Fruit fly (Drosophila melanogaster) whole organism, pupa: ENCODE results near the gene BORCS5.

ENCODE experiments used
- CG10348 ChIP-seq: fragments of 200-800 bp; sonication (Bioruptor generic); IDR thresholded peaks from 2 replicates; pipeline ENCODE4 v1.3.6; 2022; ENCODE audit warnings: missing biosample characterization, missing genetic modification characterization
- CG12605 ChIP-seq: fragments of 200-800 bp; sonication (Bioruptor generic); IDR thresholded peaks from 2 replicates; pipeline ENCODE4 v1.3.6; 2022; ENCODE audit warnings: missing biosample characterization, missing genetic modification characterization
- CG13204 ChIP-seq: fragments of 200-800 bp; sonication (Bioruptor generic); optimal IDR thresholded peaks from 2 replicates; lab custom pipeline; 2018; ENCODE audit warnings: missing biosample characterization, mild to moderate bottlenecking, missing genetic modification characterization, moderate library complexity
- CG14655 ChIP-seq: fragments of 200-800 bp; sonication (Bioruptor generic); optimal IDR thresholded peaks from 3 replicates; lab custom pipeline; 2017; ENCODE audit warnings: mild to moderate bottlenecking, missing biosample characterization, missing genetic modification reagents, missing genetic modification characterization
- CG15710 ChIP-seq: fragments of 200-800 bp; sonication (Bioruptor generic); optimal IDR thresholded peaks from 2 replicates; lab custom pipeline; 2018; ENCODE audit warnings: missing biosample characterization, mild to moderate bottlenecking, missing genetic modification characterization, moderate library complexity
- CG17806 ChIP-seq: fragments of 200-800 bp; sonication (Bioruptor generic); optimal IDR thresholded peaks from 2 replicates; lab custom pipeline; 2018; ENCODE audit warnings: missing biosample characterization, mild to moderate bottlenecking, missing genetic modification characterization, moderate library complexity
- CG32121 ChIP-seq: fragments of 200-800 bp; sonication (Bioruptor generic); IDR thresholded peaks from 2 replicates; pipeline ENCODE4 v1.3.6; 2022; ENCODE audit warnings: missing biosample characterization, missing genetic modification characterization
- CG34367 ChIP-seq: fragments of 200-800 bp; sonication (Bioruptor generic); optimal IDR thresholded peaks from 2 replicates; lab custom pipeline; 2018; ENCODE audit warnings: missing biosample characterization, mild to moderate bottlenecking, missing genetic modification characterization
- CG4496 ChIP-seq: fragments of 200-800 bp; sonication (Bioruptor generic); IDR thresholded peaks from 3 replicates; pipeline ENCODE4 v1.3.6; 2022; ENCODE audit warnings: missing biosample characterization, missing genetic modification characterization
- CG8159 ChIP-seq: fragments of 200-800 bp; sonication (Bioruptor generic); optimal IDR thresholded peaks from 3 replicates; lab custom pipeline; 2018; ENCODE audit warnings: missing biosample characterization, mild to moderate bottlenecking, missing genetic modification characterization, moderate library complexity
- CG8301 ChIP-seq: fragments of 200-800 bp; sonication (Bioruptor generic); optimal IDR thresholded peaks from 2 replicates; lab custom pipeline; 2018; ENCODE audit warnings: missing biosample characterization, mild to moderate bottlenecking, missing genetic modification characterization
- CG9948 ChIP-seq: fragments of 200-800 bp; sonication (Bioruptor generic); optimal IDR thresholded peaks from 2 replicates; lab custom pipeline; 2018; ENCODE audit warnings: missing biosample characterization, mild to moderate bottlenecking, missing genetic modification characterization, moderate library complexity
- D1 ChIP-seq: fragments of 200-800 bp; sonication (Bioruptor generic); optimal IDR thresholded peaks from 2 replicates; lab custom pipeline; 2018; ENCODE audit warnings: missing biosample characterization, mild to moderate bottlenecking, missing genetic modification characterization, moderate library complexity
- EcR ChIP-seq: fragments of 200-800 bp; sonication (Bioruptor generic); optimal IDR thresholded peaks from 3 replicates; lab custom pipeline; 2019; ENCODE audit warnings: missing biosample characterization, missing genetic modification characterization, mild to moderate bottlenecking, moderate library complexity, missing genetic modification reagents
- Ets98B ChIP-seq: fragments of 200-800 bp; sonication (Bioruptor generic); IDR thresholded peaks from 2 replicates; pipeline ENCODE4 v1.3.6; 2022; ENCODE audit warnings: missing biosample characterization, missing genetic modification characterization
- Pif1A ChIP-seq: fragments of 200-800 bp; sonication (Bioruptor generic); optimal IDR thresholded peaks from 3 replicates; lab custom pipeline; 2016; ENCODE audit warnings: missing biosample characterization, missing genetic modification characterization
- Pif1B ChIP-seq: fragments of 200-800 bp; sonication (Bioruptor generic); optimal IDR thresholded peaks from 3 replicates; lab custom pipeline; 2016; ENCODE audit warnings: missing biosample characterization, missing genetic modification characterization
- Snoo ChIP-seq: fragments of 200-800 bp; sonication (Bioruptor generic); optimal IDR thresholded peaks from 3 replicates; lab custom pipeline; 2017; ENCODE audit warnings: missing biosample characterization, mild to moderate bottlenecking, missing genetic modification characterization, inconsistent platforms
- fd96Ca ChIP-seq: fragments of 200-800 bp; sonication (Bioruptor generic); IDR thresholded peaks from 3 replicates; pipeline ENCODE4 v1.3.6; 2022; ENCODE audit warnings: missing biosample characterization, missing genetic modification characterization
- gl ChIP-seq: fragments of 200-800 bp; sonication (Bioruptor generic); optimal IDR thresholded peaks from 2 replicates; lab custom pipeline; 2018; ENCODE audit warnings: missing biosample characterization, mild to moderate bottlenecking, missing genetic modification characterization
- rn ChIP-seq: fragments of 200-800 bp; sonication (Bioruptor generic); IDR thresholded peaks from 2 replicates; pipeline ENCODE4 v1.3.6; 2022; ENCODE audit warnings: missing biosample characterization, missing genetic modification characterization

BORCS5 gene

dm6 chrX:11856867-11857266 is 15.7 kb downstream of the BORCS5 start:
- TF ChIP-seq CG8301 (tag; lab: Kevin White, UChicago), result peak; percentile 10
- 0 out of 2 replicates have a peak, but pooled peaks have one; percentile 24 for TF ChIP-seq CG12605
- TF ChIP-seq rn (GFP tag; lab: Robert Waterston, UW), result no peak

dm6 chrX:11855950-11856349 is 16.6 kb downstream of the BORCS5 start:
- TF ChIP-seq gl (tag; lab: Kevin White, UChicago), result no peak
- no peak for TF ChIP-seq CG8159 (tag; lab: Kevin White, UChicago)
- TF ChIP-seq CG8301 (tag; lab: Kevin White, UChicago), result no peak
- TF ChIP-seq CG17806 (tag; lab: Kevin White, UChicago), result no peak
- no peak for TF ChIP-seq Snoo (tag; lab: Kevin White, UChicago)
- TF ChIP-seq CG34367 (tag; lab: Kevin White, UChicago), result no peak
- no peak for TF ChIP-seq D1 (tag; lab: Kevin White, UChicago)
- no peak for TF ChIP-seq CG12605
- TF ChIP-seq CG13204 (GFP tag; lab: Kevin White, UChicago), result no peak
- no peak for TF ChIP-seq CG9948 (tag; lab: Kevin White, UChicago)
- no peak for TF ChIP-seq CG15710 (tag; lab: Kevin White, UChicago)
- no peak for TF ChIP-seq EcR (GFP tag; lab: Kevin White, UChicago)
- no peak for TF ChIP-seq CG4496 (GFP tag; lab: Robert Waterston, UW)
- TF ChIP-seq Pif1B (GFP tag; lab: Kevin White, UChicago), result no peak
- TF ChIP-seq, all 21 proteins: peak for 0

dm6 chrX:11854758-11855465 is 17.7 kb downstream of the BORCS5 start, which contains the start of the genes CG10347 and ATP7:
Gene CG10347 (minus strand): TSS chrX:11854931.
Gene ATP7 (plus strand): TSS chrX:11855022.
- TF ChIP-seq Pif1A, result peak; percentile 27
- TF ChIP-seq Snoo (tag; lab: Kevin White, UChicago), result peak; percentile 2
- 0 out of 2 replicates have a peak, but pooled peaks have one; percentile 7 for TF ChIP-seq CG32121
- TF ChIP-seq Ets98B, result no peak

- no peak for TF ChIP-seq CG34367 (tag; lab: Kevin White, UChicago)
- peak; percentile 18; the same call in 1 of the 3 replicates for TF ChIP-seq fd96Ca (GFP tag; lab: Robert Waterston, UW)
- no peak for TF ChIP-seq EcR (GFP tag; lab: Kevin White, UChicago)
- no peak for TF ChIP-seq CG8301 (tag; lab: Kevin White, UChicago)
- no peak for TF ChIP-seq CG9948 (tag; lab: Kevin White, UChicago)
- TF ChIP-seq CG13204 (GFP tag; lab: Kevin White, UChicago), result no peak
- no peak for TF ChIP-seq CG10348 (GFP tag; lab: Robert Waterston, UW)
- no peak for TF ChIP-seq CG12605
- TF ChIP-seq D1 (tag; lab: Kevin White, UChicago), result no peak
- no peak for TF ChIP-seq gl (tag; lab: Kevin White, UChicago)
- no peak; the same call in 1 of the 2 replicates for TF ChIP-seq CG32121
- TF ChIP-seq CG8159 (tag; lab: Kevin White, UChicago), result no peak
- no peak for TF ChIP-seq CG14655 (GFP tag; lab: Kevin White, UChicago)
- peak; percentile 13 for TF ChIP-seq CG15710 (tag; lab: Kevin White, UChicago)
- TF ChIP-seq Ets98B, result peak; percentile 39; the same call in 1 of the 2 replicates
- peak; percentile 33 for TF ChIP-seq Snoo (tag; lab: Kevin White, UChicago)
- TF ChIP-seq rn (GFP tag; lab: Robert Waterston, UW), result no peak
- TF ChIP-seq Pif1B (GFP tag; lab: Kevin White, UChicago), result no peak
- TF ChIP-seq Pif1A, result no peak
- no peak for TF ChIP-seq CG17806 (tag; lab: Kevin White, UChicago)
- TF ChIP-seq CG4496 (GFP tag; lab: Robert Waterston, UW), result peak; percentile 43; the same call in 2 of the 3 replicates
- TF ChIP-seq, all 21 proteins: peak for 5
These were observed 20.3 kb downstream of the BORCS5 start, which contains the start of gene p24-1 for dm6 chrX:11852310-11852709. Gene p24-1 (minus strand): TSS chrX:11852530.

dm6 chrX:11849267-11849666 is 23.3 kb downstream of the BORCS5 start:
- TF ChIP-seq CG9948 (tag; lab: Kevin White, UChicago) (no peak), CG13204 (GFP tag; lab: Kevin White, UChicago) (no peak), CG15710 (tag; lab: Kevin White, UChicago) (no peak), rn (GFP tag; lab: Robert Waterston, UW) (no peak)

dm6 chrX:11848507-11849264 is 23.9 kb downstream of the BORCS5 start:
- TF ChIP-seq CG9948 (tag; lab: Kevin White, UChicago), result no peak
- TF ChIP-seq CG4496 (GFP tag; lab: Robert Waterston, UW), result no peak
- TF ChIP-seq CG12605, result no peak
- no peak for TF ChIP-seq CG15710 (tag; lab: Kevin White, UChicago)
- TF ChIP-seq CG14655 (GFP tag; lab: Kevin White, UChicago), result no peak
- TF ChIP-seq Snoo (tag; lab: Kevin White, UChicago), result no peak
- no peak for TF ChIP-seq CG34367 (tag; lab: Kevin White, UChicago)
- no peak for TF ChIP-seq CG13204 (GFP tag; lab: Kevin White, UChicago)
- TF ChIP-seq CG8301 (tag; lab: Kevin White, UChicago), result no peak
- no peak for TF ChIP-seq rn (GFP tag; lab: Robert Waterston, UW)
- TF ChIP-seq Pif1A, result no peak
- no peak for TF ChIP-seq fd96Ca (GFP tag; lab: Robert Waterston, UW)
- TF ChIP-seq EcR (GFP tag; lab: Kevin White, UChicago), result no peak
- TF ChIP-seq Pif1B (GFP tag; lab: Kevin White, UChicago), result no peak
- no peak for TF ChIP-seq CG17806 (tag; lab: Kevin White, UChicago)
